Worm (Caenorhabditis elegans): ENCODE measurements around the gene fbxb-3.

Gene fbxb-3

DNA sequence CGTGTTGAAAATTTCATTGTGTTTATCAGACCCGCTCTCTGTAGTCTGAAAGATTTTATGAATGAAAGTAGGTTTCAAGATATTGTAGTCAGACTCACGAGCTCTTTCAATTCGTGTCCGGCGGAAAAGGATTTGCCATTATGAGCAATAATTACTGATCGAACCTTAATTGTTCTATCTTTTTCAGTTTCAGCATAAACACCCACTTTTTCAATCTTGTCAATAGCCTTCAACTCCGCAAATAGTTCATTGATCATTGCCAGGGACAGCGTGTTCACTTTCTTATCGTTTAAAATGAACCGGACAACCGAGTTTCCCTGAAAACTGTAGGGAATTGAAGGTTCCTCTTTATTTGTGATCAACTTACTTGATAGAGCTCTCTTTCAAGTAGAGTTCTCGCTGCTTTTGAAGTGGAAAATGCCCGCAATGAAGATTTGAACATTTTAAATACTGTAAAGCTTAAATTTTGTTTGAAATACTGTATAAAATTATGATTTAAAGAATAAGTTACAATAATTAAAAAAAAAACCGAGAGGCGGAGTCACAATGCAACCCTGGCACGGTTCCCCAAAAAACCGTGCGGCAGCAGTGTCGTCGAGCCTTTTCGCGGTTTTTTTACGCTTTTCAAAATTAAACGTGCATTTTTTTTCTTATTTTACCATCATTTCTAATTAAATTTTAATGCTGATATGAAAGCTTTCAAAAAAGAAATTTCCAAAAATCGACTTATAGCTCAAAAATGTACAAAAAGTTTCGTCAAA, 17.3 kb downstream of the fbxb-3 start, which contains the start of gene ech-2:
Gene ech-2, minus strand, starts transcription at position 452 of the 761 bp plus-strand sequence.
- TF ChIP-seq mxl-1 (tag; optimal IDR thresholded peaks at IDR 0.05), result no peak
- TF ChIP-seq C06A6.2 (GFP tag; conservative IDR thresholded peaks at IDR 0.05), result no peak
- TF ChIP-seq lin-35 (GFP tag; optimal IDR thresholded peaks at IDR 0.05), result peak in 1 of 3 experiments; percentile 31
- TF ChIP-seq snpc-4 (GFP tag; optimal IDR thresholded peaks at IDR 0.05), result peak; percentile 34
- TF ChIP-seq snpc-4 (tag; optimal IDR thresholded peaks at IDR 0.05), result peak in 1 of 4 experiments; percentile 68
- TF ChIP-seq sptf-2 (GFP tag; optimal IDR thresholded peaks at IDR 0.05), result no peak
- TF ChIP-seq nfya-1 (tag; optimal IDR thresholded peaks at IDR 0.05; ENCODE audit: borderline replicate concordance, insufficient read depth), result no peak
- no peak for TF ChIP-seq cebp-1 (GFP tag; IDR thresholded peaks at IDR 0.05)
- TF ChIP-seq cebp-1 (tag; optimal IDR thresholded peaks at IDR 0.05), result no peak
- no peak for TF ChIP-seq lin-26 (GFP tag; IDR thresholded peaks at IDR 0.05)
- no peak for TF ChIP-seq ztf-3 (GFP tag; optimal IDR thresholded peaks at IDR 0.05)
- no peak for TF ChIP-seq athp-1 (tag; optimal IDR thresholded peaks at IDR 0.05)
- TF ChIP-seq lin-54 (GFP tag; optimal IDR thresholded peaks at IDR 0.05), result peak; percentile 7
- no peak for TF ChIP-seq ekl-4 (GFP tag; IDR thresholded peaks at IDR 0.05)
- TF ChIP-seq xnd-1 (tag; optimal IDR thresholded peaks at IDR 0.05), result no peak
- no peak for TF ChIP-seq dpff-1 (tag; optimal IDR thresholded peaks at IDR 0.05)
- TF ChIP-seq F33H1.4 (GFP tag; IDR thresholded peaks at IDR 0.05), result no peak
- TF ChIP-seq K11D2.4 (GFP tag; IDR thresholded peaks at IDR 0.05), result no peak
- no peak for TF ChIP-seq F57A8.1 (GFP tag; optimal IDR thresholded peaks at IDR 0.05)
- no peak for TF ChIP-seq madf-8 (GFP tag; conservative IDR thresholded peaks at IDR 0.05)
- peak; percentile 3 for TF ChIP-seq dpl-1 (GFP tag; optimal IDR thresholded peaks at IDR 0.05)
- peak; percentile 27 for TF ChIP-seq lsl-1 (GFP tag; optimal IDR thresholded peaks at IDR 0.05)
- TF ChIP-seq efl-1 (GFP tag; optimal IDR thresholded peaks at IDR 0.05), result peak; percentile 66
- TF ChIP-seq F49E8.2 (tag; optimal IDR thresholded peaks at IDR 0.05; ENCODE audit: insufficient read depth), result no peak
- no peak for TF ChIP-seq hlh-12 (tag; optimal IDR thresholded peaks at IDR 0.05)
- TF ChIP-seq let-526 (GFP tag; IDR thresholded peaks at IDR 0.05), result no peak
- peak; percentile 41; the same call in 1 of the 2 replicates for TF ChIP-seq madf-6 (GFP tag; IDR thresholded peaks at IDR 0.05)
- no peak for TF ChIP-seq hmg-20 (GFP tag; IDR thresholded peaks at IDR 0.05)
- no peak for TF ChIP-seq attf-3 (GFP tag; conservative IDR thresholded peaks at IDR 0.05)
- TF ChIP-seq mcd-1 (GFP tag; IDR thresholded peaks at IDR 0.05), result peak; percentile 45
- TF ChIP-seq snpc-1.3 (tag; optimal IDR thresholded peaks at IDR 0.05; ENCODE audit: insufficient read depth), result no peak
- no peak for TF ChIP-seq sea-2 (GFP tag; IDR thresholded peaks at IDR 0.05)
- no peak for TF ChIP-seq attf-6 (GFP tag; IDR thresholded peaks at IDR 0.05)
- TF ChIP-seq tbx-9 (tag; optimal IDR thresholded peaks at IDR 0.05; ENCODE audit: borderline replicate concordance), result no peak
- no peak for TF ChIP-seq ztf-6 (GFP tag; IDR thresholded peaks at IDR 0.05)
- no peak for TF ChIP-seq sdz-38 (tag; optimal IDR thresholded peaks at IDR 0.05)
- TF ChIP-seq him-1 (tag; optimal IDR thresholded peaks at IDR 0.05), result no peak

DNA sequence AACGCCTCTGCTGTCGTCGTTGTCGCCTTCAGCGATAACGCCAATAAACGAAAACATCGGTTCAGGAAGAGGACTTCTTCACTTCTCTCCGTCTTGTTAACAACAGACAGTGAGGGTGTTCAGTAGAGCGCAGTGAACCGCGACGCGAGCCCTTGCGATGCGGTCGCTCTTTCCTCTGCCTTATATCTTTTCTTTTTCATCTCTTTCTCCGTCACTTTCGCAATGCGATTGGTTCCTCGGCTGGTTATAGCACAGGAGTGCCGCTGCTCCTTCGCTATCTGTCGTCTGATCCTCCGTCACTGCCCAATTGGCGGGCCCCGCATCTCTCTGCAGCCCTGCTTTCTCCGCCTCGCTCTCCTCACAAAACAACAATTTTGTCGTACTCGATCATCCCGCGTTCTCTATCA, 18.4 kb downstream of the fbxb-3 start:
- TF ChIP-seq chd-7 (tag; optimal IDR thresholded peaks at IDR 0.05), result peak; percentile 27
- no peak for TF ChIP-seq aptf-2 (GFP tag; conservative IDR thresholded peaks at IDR 0.05)
- TF ChIP-seq Y95B8A.8 (GFP tag; IDR thresholded peaks at IDR 0.05), result 0 out of 2 replicates have a peak, but pooled peaks have one; percentile 26
- TF ChIP-seq mxl-1 (tag; optimal IDR thresholded peaks at IDR 0.05), result no peak
- TF ChIP-seq atf-7 (tag; optimal IDR thresholded peaks at IDR 0.05), result peak; percentile 29
- no peak for TF ChIP-seq ZK185.1 (tag; optimal IDR thresholded peaks at IDR 0.05; ENCODE audit: poor library complexity, severe bottlenecking)
- TF ChIP-seq ekl-4 (GFP tag; IDR thresholded peaks at IDR 0.05), result no peak
- peak; percentile 78 for TF ChIP-seq mcd-1 (GFP tag; IDR thresholded peaks at IDR 0.05)
- TF ChIP-seq dpff-1 (tag; optimal IDR thresholded peaks at IDR 0.05), result no peak
- no peak for TF ChIP-seq nhr-120 (GFP tag; IDR thresholded peaks at IDR 0.05)
- no peak for TF ChIP-seq snpc-1.1 (tag; optimal IDR thresholded peaks at IDR 0.05; ENCODE audit: insufficient read depth)
- no peak for TF ChIP-seq unc-62 (GFP tag; optimal IDR thresholded peaks at IDR 0.05)
- TF ChIP-seq mel-28 (tag; optimal IDR thresholded peaks at IDR 0.05; ENCODE audit: borderline replicate concordance), result no peak
- TF ChIP-seq sptf-2 (GFP tag; optimal IDR thresholded peaks at IDR 0.05), result no peak
- TF ChIP-seq egl-44 (GFP tag; IDR thresholded peaks at IDR 0.05), result no peak
- TF ChIP-seq F49E8.2 (tag; optimal IDR thresholded peaks at IDR 0.05; ENCODE audit: insufficient read depth), result no peak
- no peak for TF ChIP-seq unc-130 (GFP tag; optimal IDR thresholded peaks at IDR 0.05)
